Worm (Caenorhabditis elegans) whole organism, L1 larva: ENCODE data around the gene clec-8.
A peak's percentile ranks its signal among the peaks of the same experiment; 100 is the strongest.
"Not testable (repeated sequence)": the region's sequence is repeated elsewhere in the genome, so short reads cannot be mapped to it uniquely, and the experiment has no call there.

Source experiments
- Y116A8C.19 ChIP-seq: sonication (generic microtip); optimal IDR thresholded peaks from 2 replicates; lab custom pipeline; 2016; ENCODE audit warnings: missing compliant biosample characterization, missing genetic modification characterization, borderline replicate concordance
- aha-1 ChIP-seq: fragments of 150-350 bp; optimal IDR thresholded peaks from 2 replicates; lab custom pipeline; 2014; ENCODE audit warnings: missing biosample characterization, missing genetic modification characterization
- aly-2 ChIP-seq: fragments of 150-350 bp; optimal IDR thresholded peaks from 2 replicates; lab custom pipeline; 2014; ENCODE audit warnings: missing biosample characterization, missing genetic modification characterization
- blmp-1 ChIP-seq: fragments of 150-350 bp; optimal IDR thresholded peaks from 2 replicates; lab custom pipeline; 2014; ENCODE audit warnings: missing biosample characterization, missing genetic modification characterization
- ceh-63 ChIP-seq: fragments of 200-800 bp; sonication (Bioruptor generic); optimal IDR thresholded peaks from 2 replicates; lab custom pipeline; 2018; ENCODE audit warnings: mild to moderate bottlenecking, missing genetic modification characterization, missing compliant biosample characterization
- ceh-88 ChIP-seq: fragments of 200-800 bp; sonication (Bioruptor generic); IDR thresholded peaks from 2 replicates; pipeline ENCODE4 v1.3.6; 2022; ENCODE audit warnings: missing genetic modification characterization, missing compliant biosample characterization
- ces-1 ChIP-seq: fragments of 150-350 bp; optimal IDR thresholded peaks from 2 replicates; lab custom pipeline; 2014; ENCODE audit warnings: missing biosample characterization, missing genetic modification reagents, missing genetic modification characterization
- dsc-1 ChIP-seq: sonication (generic microtip); optimal IDR thresholded peaks from 2 replicates; lab custom pipeline; 2016; ENCODE audit warnings: mild to moderate bottlenecking, missing genetic modification characterization, missing compliant biosample characterization
- efl-1 ChIP-seq, 4 experiments: fragments of 150-350 bp; optimal IDR thresholded peaks in 3 of 4; peaks in 1 of 4; 1 replicate in 1 of 4; 2 replicates in 3 of 4; lab custom pipeline; 2014; ENCODE audit warnings: missing biosample characterization in 2 of 4, missing genetic modification characterization in 2 of 4, missing genetic modification reagents in 2 of 4
- efl-3 ChIP-seq: fragments of 200-800 bp; sonication (Bioruptor generic); optimal IDR thresholded peaks from 2 replicates; lab custom pipeline; 2018; ENCODE audit warnings: mild to moderate bottlenecking, missing genetic modification characterization, missing compliant biosample characterization
- egl-13 ChIP-seq: sonication (generic microtip); optimal IDR thresholded peaks from 2 replicates; lab custom pipeline; 2016; ENCODE audit warnings: missing genotype, missing genetic modification reagents, missing genetic modification characterization, missing compliant biosample characterization
- fkh-10 ChIP-seq: sonication (generic microtip); optimal IDR thresholded peaks from 2 replicates; lab custom pipeline; 2017; ENCODE audit warnings: missing biosample characterization, missing genetic modification reagents, missing genetic modification characterization
- fkh-4 ChIP-seq: sonication (generic microtip); optimal IDR thresholded peaks from 2 replicates; lab custom pipeline; 2016; ENCODE audit warnings: missing compliant biosample characterization, missing genetic modification characterization, borderline replicate concordance
- grh-1 ChIP-seq: fragments of 200-800 bp; sonication (Bioruptor generic); IDR thresholded peaks from 2 replicates; pipeline ENCODE4 v1.3.6; 2022; ENCODE audit warnings: missing genetic modification reagents, missing genetic modification characterization, missing compliant biosample characterization
- hpl-2 ChIP-seq: fragments of 150-350 bp; optimal IDR thresholded peaks from 2 replicates; lab custom pipeline; 2014; ENCODE audit warnings: missing biosample characterization, missing genetic modification reagents, missing genetic modification characterization
- isw-1 ChIP-seq: fragments of 200-800 bp; sonication (Bioruptor generic); IDR thresholded peaks from 2 replicates; pipeline ENCODE4 v1.3.6; 2022; ENCODE audit warnings: missing genetic modification characterization, missing compliant biosample characterization
- jun-1 ChIP-seq: fragments of 150-350 bp; optimal IDR thresholded peaks from 2 replicates; lab custom pipeline; 2014; ENCODE audit warnings: missing biosample characterization, missing genetic modification reagents, missing genetic modification characterization
- mep-1 ChIP-seq: fragments of 150-350 bp; optimal IDR thresholded peaks from 2 replicates; lab custom pipeline; 2014; ENCODE audit warnings: missing biosample characterization, missing genetic modification characterization
- nhr-19 ChIP-seq: fragments of 200-800 bp; sonication (Bioruptor generic); conservative IDR thresholded peaks from 2 replicates; pipeline ENCODE4 v1.3.6; 2022; ENCODE audit warnings: missing genetic modification characterization, missing compliant biosample characterization
- nhr-20 ChIP-seq: sonication (generic microtip); optimal IDR thresholded peaks from 2 replicates; lab custom pipeline; 2016; ENCODE audit warnings: mild to moderate bottlenecking, missing genetic modification characterization, missing compliant biosample characterization
- nhr-28 ChIP-seq: fragments of 150-350 bp; optimal IDR thresholded peaks from 2 replicates; lab custom pipeline; 2014; ENCODE audit warnings: missing biosample characterization, missing genetic modification characterization
- nhr-47 ChIP-seq: sonication (generic microtip); optimal IDR thresholded peaks from 2 replicates; lab custom pipeline; 2016; ENCODE audit warnings: mild to moderate bottlenecking, missing genetic modification characterization, moderate library complexity, missing compliant biosample characterization
- nhr-71 ChIP-seq: sonication (generic microtip); optimal IDR thresholded peaks from 2 replicates; lab custom pipeline; 2016; ENCODE audit warnings: mild to moderate bottlenecking, missing genetic modification characterization, moderate library complexity, missing compliant biosample characterization
- nhr-77 ChIP-seq: fragments of 150-350 bp; optimal IDR thresholded peaks from 2 replicates; lab custom pipeline; 2014; ENCODE audit warnings: missing biosample characterization, missing genetic modification characterization
- nhr-90 ChIP-seq: sonication (generic microtip); optimal IDR thresholded peaks from 2 replicates; lab custom pipeline; 2016; ENCODE audit warnings: mild to moderate bottlenecking, missing genetic modification characterization, missing compliant biosample characterization; ENCODE audit not compliant: poor library complexity
- pag-3 ChIP-seq: sonication (generic microtip); optimal IDR thresholded peaks from 2 replicates; lab custom pipeline; 2017; ENCODE audit warnings: missing genetic modification characterization, mild to moderate bottlenecking, missing compliant biosample characterization, antibody characterized with exemption, borderline replicate concordance; ENCODE audit not compliant: insufficient read depth
- pqm-1 ChIP-seq: sonication (generic microtip); optimal IDR thresholded peaks from 3 replicates; lab custom pipeline; 2017; ENCODE audit warnings: missing biosample characterization, missing genetic modification characterization
- rnt-1 ChIP-seq: sonication (generic microtip); optimal IDR thresholded peaks from 2 replicates; lab custom pipeline; 2016; ENCODE audit warnings: mild to moderate bottlenecking, missing genetic modification characterization, moderate library complexity, missing compliant biosample characterization
- skn-1 ChIP-seq: fragments of 150-350 bp; optimal IDR thresholded peaks from 2 replicates; lab custom pipeline; 2014; ENCODE audit warnings: missing biosample characterization, missing genetic modification characterization
- unc-30 ChIP-seq: sonication (generic microtip); optimal IDR thresholded peaks from 2 replicates; lab custom pipeline; 2017; ENCODE audit warnings: missing biosample characterization, missing genetic modification characterization
- unc-62 ChIP-seq: fragments of 150-350 bp; optimal IDR thresholded peaks from 2 replicates; lab custom pipeline; 2014; ENCODE audit warnings: missing biosample characterization, missing genetic modification reagents, missing genetic modification characterization
- unc-98 ChIP-seq: fragments of 200-800 bp; sonication (Bioruptor generic); IDR thresholded peaks from 2 replicates; pipeline ENCODE4 v1.3.6; 2022; ENCODE audit warnings: missing genetic modification characterization, missing compliant biosample characterization
- vab-15 ChIP-seq: sonication (generic microtip); optimal IDR thresholded peaks from 2 replicates; lab custom pipeline; 2017; ENCODE audit warnings: missing genotype, mild to moderate bottlenecking, missing genetic modification characterization, missing compliant biosample characterization
- zag-1 ChIP-seq: fragments of 150-350 bp; optimal IDR thresholded peaks from 2 replicates; lab custom pipeline; 2014; ENCODE audit warnings: missing biosample characterization, missing genetic modification characterization
- ztf-11 ChIP-seq, 2 experiments: sonication (generic microtip); optimal IDR thresholded peaks; 2 replicates each; lab custom pipeline; 2016 to 2017; ENCODE audit warnings: missing genetic modification characterization in 2 of 2, missing biosample characterization in 1 of 2, missing compliant biosample characterization in 1 of 2

clec-8 gene

ce11 chrII:12539395-12539794 lies 38.5 kb downstream of the clec-8 start:
- TF ChIP-seq egl-13 (tag; lab: Kevin White, UChicago) = no peak
- no peak for TF ChIP-seq nhr-19 (GFP tag; lab: Robert Waterston, UW)
- no peak for TF ChIP-seq nhr-90 (tag; lab: Kevin White, UChicago)
- TF ChIP-seq pag-3 (tag; lab: Kevin White, UChicago) = no peak
- no peak for TF ChIP-seq mep-1 (tag; lab: Kevin White, UChicago)
- no peak for TF ChIP-seq efl-3 (GFP tag; lab: Kevin White, UChicago)
- no peak for TF ChIP-seq nhr-20
- TF ChIP-seq ces-1 (GFP tag; lab: Kevin White, UChicago) = no peak
- TF ChIP-seq fkh-4 = no peak
- no peak for TF ChIP-seq zag-1 (tag; lab: Kevin White, UChicago)
- no peak for TF ChIP-seq isw-1
- TF ChIP-seq unc-62 (GFP tag; lab: Kevin White, UChicago) = no peak
- TF ChIP-seq hpl-2 (GFP tag; lab: Kevin White, UChicago) = no peak
- no peak for TF ChIP-seq pqm-1 (tag; lab: Kevin White, UChicago)
- TF ChIP-seq efl-1 (optimal IDR thresholded peaks at IDR 0.05; lab: Kevin White, UChicago) = no peak
- no peak for TF ChIP-seq efl-1 (GFP tag; optimal IDR thresholded peaks at IDR 0.05 in 1 of 2; lab: Kevin White, UChicago)
- TF ChIP-seq grh-1 (GFP tag; lab: Robert Waterston, UW) = no peak
- TF ChIP-seq nhr-47 (tag; lab: Kevin White, UChicago) = no peak
- TF ChIP-seq nhr-71 (tag; lab: Kevin White, UChicago) = no peak

ce11 chrII:12536203-12536602 lies 41.7 kb downstream of the clec-8 start, which contains the start of gene F49C5.3:
TSS of gene F49C5.3 (plus strand) at chrII:12536503.
- not testable (repeated sequence) for TF ChIP-seq dsc-1, nhr-77, unc-30 (tag; lab: Kevin White, UChicago)

ce11 chrII:12535297-12535803 lies 42.5 kb downstream of the clec-8 start, which contains the start of gene nimk-1:
TSS of gene nimk-1 (plus strand) at chrII:12535753.
- peak; percentile 64 for TF ChIP-seq dsc-1 (tag; lab: Kevin White, UChicago)
- no peak for TF ChIP-seq jun-1 (tag; lab: Kevin White, UChicago)

- TF ChIP-seq unc-98 (GFP tag; lab: Robert Waterston, UW) = no peak
- TF ChIP-seq ceh-88 = no peak
- no peak for TF ChIP-seq blmp-1 (tag; lab: Kevin White, UChicago)
Observed at ce11 chrII:12530958-12531357, 46.9 kb downstream of the clec-8 start, which contains the start of gene srx-120. TSS of gene srx-120 (plus strand) at chrII:12531258.

ce11 chrII:12527947-12528346 lies 49.9 kb downstream of the clec-8 start, which contains the start of gene srx-119:
TSS of gene srx-119 (plus strand) at chrII:12528247.
- TF ChIP-seq ztf-11 (tag; optimal IDR thresholded peaks at IDR 0.05; lab: Kevin White, UChicago) (no peak), Y116A8C.19 (no peak), ceh-63 (GFP tag; lab: Kevin White, UChicago) (no peak), jun-1 (tag; lab: Kevin White, UChicago) (no peak), nhr-19 (GFP tag; lab: Robert Waterston, UW) (no peak), aha-1 (tag; lab: Kevin White, UChicago) (no peak), egl-13 (tag; lab: Kevin White, UChicago) (no peak), rnt-1 (tag; lab: Kevin White, UChicago) (no peak), blmp-1 (tag; lab: Kevin White, UChicago) (no peak), aly-2 (tag; lab: Kevin White, UChicago) (no peak), ceh-88 (no peak), fkh-10 (GFP tag; lab: Kevin White, UChicago) (no peak), vab-15 (tag; lab: Kevin White, UChicago) (no peak), nhr-28 (tag; lab: Kevin White, UChicago) (no peak), pag-3 (tag; lab: Kevin White, UChicago) (no peak), skn-1 (tag; lab: Kevin White, UChicago) (no peak), isw-1 (no peak), nhr-71 (tag; lab: Kevin White, UChicago) (no peak), dsc-1 (tag; lab: Kevin White, UChicago) (no peak)
